Fruit fly (Drosophila melanogaster) whole organism, embryonic: ENCODE data around the gene Dscam3.

ENCODE experiments used
- BEAF-32 ChIP-seq: fragments of 200-800 bp; sonication (Bioruptor generic); optimal IDR thresholded peaks from 3 replicates; lab custom pipeline; 2017; ENCODE audit warnings: missing biosample characterization, missing genetic modification characterization, mild to moderate bottlenecking, moderate library complexity, missing genetic modification reagents
- CG10267 ChIP-seq: fragments of 200-800 bp; sonication (Bioruptor generic); optimal IDR thresholded peaks from 2 replicates; lab custom pipeline; 2018; ENCODE audit warnings: missing biosample characterization, mild to moderate bottlenecking, missing genetic modification characterization, moderate library complexity
- CG10274 ChIP-seq: fragments of 200-800 bp; sonication (Bioruptor generic); optimal IDR thresholded peaks from 3 replicates; lab custom pipeline; 2017; ENCODE audit warnings: missing biosample characterization, mild to moderate bottlenecking, missing genetic modification characterization
- CG10462 ChIP-seq: fragments of 200-800 bp; sonication (Bioruptor generic); optimal IDR thresholded peaks from 2 replicates; lab custom pipeline; 2016; ENCODE audit warnings: missing biosample characterization, missing genetic modification characterization
- CG10565 ChIP-seq: fragments of 200-800 bp; sonication (Bioruptor generic); optimal IDR thresholded peaks from 3 replicates; lab custom pipeline; 2016; ENCODE audit warnings: missing biosample characterization, mild to moderate bottlenecking, missing genetic modification characterization
- CG15696 ChIP-seq: fragments of 200-800 bp; sonication (Bioruptor generic); optimal IDR thresholded peaks from 2 replicates; lab custom pipeline; 2019; ENCODE audit warnings: missing biosample characterization, mild to moderate bottlenecking, missing genetic modification characterization, moderate library complexity
- CG1792 ChIP-seq: fragments of 200-800 bp; sonication (Bioruptor generic); optimal IDR thresholded peaks from 2 replicates; lab custom pipeline; 2016; ENCODE audit warnings: missing biosample characterization, missing genetic modification characterization
- CG31441 ChIP-seq: fragments of 200-800 bp; sonication (Bioruptor generic); IDR thresholded peaks from 2 replicates; pipeline ENCODE4 v1.3.6; 2022; ENCODE audit warnings: missing biosample characterization, missing genetic modification characterization
- CG3838 ChIP-seq: fragments of 200-800 bp; sonication (Bioruptor generic); optimal IDR thresholded peaks from 3 replicates; lab custom pipeline; 2016; ENCODE audit warnings: missing biosample characterization, missing genetic modification characterization
- CG3995 ChIP-seq: fragments of 200-800 bp; sonication (Bioruptor generic); optimal IDR thresholded peaks from 3 replicates; lab custom pipeline; 2016; ENCODE audit warnings: missing biosample characterization, missing genetic modification characterization
- CG4707 ChIP-seq: fragments of 200-800 bp; sonication (Bioruptor generic); optimal IDR thresholded peaks from 2 replicates; lab custom pipeline; 2018; ENCODE audit warnings: missing biosample characterization, mild to moderate bottlenecking, missing genetic modification characterization, moderate library complexity
- CG4820 ChIP-seq: fragments of 200-800 bp; sonication (Bioruptor generic); optimal IDR thresholded peaks from 3 replicates; lab custom pipeline; 2016; ENCODE audit warnings: missing biosample characterization, missing genetic modification characterization
- CG7357 ChIP-seq: fragments of 200-800 bp; sonication (Bioruptor generic); IDR thresholded peaks from 3 replicates; pipeline ENCODE4 v1.3.6; 2022; ENCODE audit warnings: missing biosample characterization, missing genetic modification characterization
- CG7839 ChIP-seq: fragments of 200-800 bp; sonication (Bioruptor generic); optimal IDR thresholded peaks from 3 replicates; lab custom pipeline; 2018; ENCODE audit warnings: missing biosample characterization, mild to moderate bottlenecking, missing genetic modification characterization, moderate library complexity
- CG8089 ChIP-seq: fragments of 200-800 bp; sonication (Bioruptor generic); optimal IDR thresholded peaks from 3 replicates; lab custom pipeline; 2016; ENCODE audit warnings: missing biosample characterization, missing genetic modification characterization
- CG9215 ChIP-seq: fragments of 200-800 bp; sonication (Bioruptor generic); IDR thresholded peaks from 2 replicates; pipeline ENCODE4 v1.3.6; 2022; ENCODE audit warnings: missing biosample characterization, missing genetic modification characterization
- Chrac-16 ChIP-seq: fragments of 200-800 bp; sonication (Bioruptor generic); optimal IDR thresholded peaks from 3 replicates; lab custom pipeline; 2016; ENCODE audit warnings: missing biosample characterization, missing genetic modification characterization
- Dek ChIP-seq: fragments of 200-800 bp; sonication (Bioruptor generic); optimal IDR thresholded peaks from 3 replicates; lab custom pipeline; 2019; ENCODE audit warnings: missing biosample characterization, mild to moderate bottlenecking, missing genetic modification characterization, moderate library complexity
- Dip3 ChIP-seq: fragments of 200-800 bp; sonication (Bioruptor generic); optimal IDR thresholded peaks from 3 replicates; lab custom pipeline; 2016; ENCODE audit warnings: missing biosample characterization, missing genetic modification characterization
- E2f1 ChIP-seq: fragments of 200-800 bp; sonication (Bioruptor generic); IDR thresholded peaks from 2 replicates; pipeline ENCODE4 v1.3.6; 2022; ENCODE audit warnings: missing biosample characterization, missing genetic modification characterization
- MBD-R2 ChIP-seq: fragments of 200-800 bp; sonication (Bioruptor generic); IDR thresholded peaks from 2 replicates; pipeline ENCODE4 v1.3.6; 2022; ENCODE audit warnings: missing biosample characterization, missing genetic modification characterization
- Mad ChIP-seq: fragments of 200-800 bp; sonication (Bioruptor generic); optimal IDR thresholded peaks from 2 replicates; lab custom pipeline; 2016; ENCODE audit warnings: missing biosample characterization, missing genetic modification characterization
- Med ChIP-seq: fragments of 200-800 bp; sonication (Bioruptor generic); peaks from one replicate; lab custom pipeline; 2016; ENCODE audit warnings: missing biosample characterization, missing genetic modification characterization, mild to moderate bottlenecking, inconsistent platforms, moderate library complexity
- Nf-YC ChIP-seq: fragments of 200-800 bp; optimal IDR thresholded peaks from 3 replicates; lab custom pipeline; 2019; ENCODE audit warnings: missing biosample characterization, mild to moderate bottlenecking, missing genetic modification characterization, moderate library complexity
- Opbp ChIP-seq: fragments of 200-800 bp; sonication (Bioruptor generic); IDR thresholded peaks from 3 replicates; pipeline ENCODE4 v1.3.6; 2022; ENCODE audit warnings: missing biosample characterization, missing genetic modification characterization; ENCODE audit not compliant: partially characterized antibody
- Side ChIP-seq: fragments of 200-800 bp; sonication (Bioruptor generic); optimal IDR thresholded peaks from 2 replicates; lab custom pipeline; 2016; ENCODE audit warnings: missing biosample characterization, missing genetic modification characterization
- Sin3A ChIP-seq: fragments of >200 bp; optimal IDR thresholded peaks from 2 replicates; lab custom pipeline; 2018
- Sry-δ ChIP-seq: fragments of 200-800 bp; sonication (Bioruptor generic); optimal IDR thresholded peaks from 2 replicates; lab custom pipeline; 2016; ENCODE audit warnings: missing biosample characterization, missing genetic modification characterization
- Tbp ChIP-seq: fragments of >200 bp; optimal IDR thresholded peaks from 2 replicates; lab custom pipeline; 2018; ENCODE audit warnings: missing biosample characterization, missing genetic modification characterization
- Trl ChIP-seq, 3 experiments: fragments of >200 bp in 2 of 3; fragments of 200-800 bp in 1 of 3; sonication (Bioruptor generic) in 1 of 3; optimal IDR thresholded peaks; 2 replicates in 1 of 3; 3 replicates in 2 of 3; lab custom pipeline; 2016 to 2017; ENCODE audit warnings: missing biosample characterization in 1 of 3, missing genetic modification characterization in 1 of 3
- abd-A ChIP-seq: fragments of 200-800 bp; sonication (Bioruptor generic); optimal IDR thresholded peaks from 3 replicates; lab custom pipeline; 2019; ENCODE audit warnings: missing biosample characterization, mild to moderate bottlenecking, missing genetic modification characterization, moderate library complexity
- ara ChIP-seq: fragments of 200-800 bp; sonication (Bioruptor generic); IDR thresholded peaks from 2 replicates; pipeline ENCODE4 v1.3.6; 2022; ENCODE audit warnings: missing biosample characterization, missing genetic modification characterization
- ato ChIP-seq: fragments of 200-800 bp; sonication (Bioruptor generic); IDR thresholded peaks from 2 replicates; pipeline ENCODE4 v1.3.6; 2022; ENCODE audit warnings: missing biosample characterization, missing genetic modification characterization; ENCODE audit not compliant: partially characterized antibody
- croc ChIP-seq: fragments of 200-800 bp; sonication (Bioruptor generic); conservative IDR thresholded peaks from 3 replicates; pipeline ENCODE4 v1.3.6; 2022; ENCODE audit warnings: missing biosample characterization, missing genetic modification characterization
- dmrt11E ChIP-seq: fragments of 200-800 bp; sonication (Bioruptor generic); optimal IDR thresholded peaks from 3 replicates; lab custom pipeline; 2018; ENCODE audit warnings: missing biosample characterization, mild to moderate bottlenecking, missing genetic modification characterization, moderate library complexity
- h ChIP-seq: fragments of >200 bp; optimal IDR thresholded peaks from 2 replicates; lab custom pipeline; 2017
- knrl ChIP-seq: fragments of 200-800 bp; sonication (Bioruptor generic); IDR thresholded peaks from 3 replicates; pipeline ENCODE4 v1.3.6; 2022; ENCODE audit warnings: missing biosample characterization, missing genetic modification characterization; ENCODE audit not compliant: partially characterized antibody
- lola ChIP-seq, 3 experiments: fragments of >200 bp in 2 of 3; fragments of 200-800 bp in 1 of 3; sonication (Bioruptor generic) in 1 of 3; optimal IDR thresholded peaks; 2 replicates each; lab custom pipeline; 2017 to 2019; ENCODE audit warnings: missing biosample characterization in 3 of 3, missing genetic modification characterization in 3 of 3, mild to moderate bottlenecking in 1 of 3, moderate library complexity in 1 of 3
- nmo ChIP-seq: fragments of 200-800 bp; sonication (Bioruptor generic); optimal IDR thresholded peaks from 2 replicates; lab custom pipeline; 2018; ENCODE audit warnings: missing biosample characterization, mild to moderate bottlenecking, missing genetic modification characterization, moderate library complexity
- phol ChIP-seq: fragments of 200-800 bp; sonication (Bioruptor generic); optimal IDR thresholded peaks from 3 replicates; lab custom pipeline; 2018; ENCODE audit warnings: missing biosample characterization, mild to moderate bottlenecking, missing genetic modification characterization, moderate library complexity
- pzg ChIP-seq: fragments of 200-800 bp; sonication (Bioruptor generic); optimal IDR thresholded peaks from 3 replicates; lab custom pipeline; 2018; ENCODE audit warnings: missing biosample characterization, mild to moderate bottlenecking, missing genetic modification characterization, moderate library complexity
- row ChIP-seq: fragments of 200-800 bp; sonication (Bioruptor generic); IDR thresholded peaks from 3 replicates; pipeline ENCODE4 v1.3.6; 2022; ENCODE audit warnings: missing biosample characterization, missing genetic modification characterization
- slp2 ChIP-seq: fragments of 200-800 bp; sonication (Bioruptor generic); optimal IDR thresholded peaks from 2 replicates; lab custom pipeline; 2016; ENCODE audit warnings: missing biosample characterization, missing genetic modification characterization
- tin ChIP-seq: fragments of 200-800 bp; sonication (Bioruptor generic); optimal IDR thresholded peaks from 3 replicates; lab custom pipeline; 2016; ENCODE audit warnings: missing biosample characterization, missing genetic modification characterization
- tna ChIP-seq: fragments of 200-800 bp; sonication (Bioruptor generic); IDR thresholded peaks from 2 replicates; pipeline ENCODE4 v1.3.6; 2022; ENCODE audit warnings: missing biosample characterization, missing genetic modification characterization; ENCODE audit not compliant: partially characterized antibody
- trem ChIP-seq: fragments of 200-800 bp; optimal IDR thresholded peaks from 3 replicates; lab custom pipeline; 2019; ENCODE audit warnings: missing biosample characterization, mild to moderate bottlenecking, missing genetic modification characterization, moderate library complexity
- wek ChIP-seq: fragments of 200-800 bp; sonication (Bioruptor generic); optimal IDR thresholded peaks from 3 replicates; lab custom pipeline; 2018; ENCODE audit warnings: missing biosample characterization, mild to moderate bottlenecking, missing genetic modification characterization, moderate library complexity
- zfh1 ChIP-seq: fragments of 200-800 bp; sonication (Bioruptor generic); IDR thresholded peaks from 3 replicates; pipeline ENCODE4 v1.3.6; 2022; ENCODE audit warnings: missing biosample characterization, missing genetic modification characterization

Gene Dscam3

DNA sequence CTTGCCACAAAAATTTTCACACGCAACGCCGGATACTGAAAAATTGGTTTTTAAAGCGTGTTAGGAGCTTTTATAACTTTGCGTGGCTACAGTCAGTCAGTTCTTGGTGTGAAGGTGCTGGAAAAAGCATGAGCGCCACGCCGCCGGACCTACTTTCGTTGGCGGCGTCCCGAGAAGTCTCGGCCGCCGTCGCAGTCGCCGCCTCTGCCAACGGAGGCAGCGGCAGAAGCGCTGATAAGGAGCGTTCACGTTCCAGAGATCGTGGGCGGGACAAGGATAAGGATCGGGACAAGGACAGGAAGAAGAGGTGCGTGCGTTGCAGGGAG lies 35.0 kb upstream of the Dscam3 start (continued):
- TF ChIP-seq CG8089 (GFP tag; lab: Kevin White, UChicago) (no peak), ato (GFP tag; lab: Robert Waterston, UW) (0 out of 2 replicates have a peak, but pooled peaks have one; percentile 23)

DNA sequence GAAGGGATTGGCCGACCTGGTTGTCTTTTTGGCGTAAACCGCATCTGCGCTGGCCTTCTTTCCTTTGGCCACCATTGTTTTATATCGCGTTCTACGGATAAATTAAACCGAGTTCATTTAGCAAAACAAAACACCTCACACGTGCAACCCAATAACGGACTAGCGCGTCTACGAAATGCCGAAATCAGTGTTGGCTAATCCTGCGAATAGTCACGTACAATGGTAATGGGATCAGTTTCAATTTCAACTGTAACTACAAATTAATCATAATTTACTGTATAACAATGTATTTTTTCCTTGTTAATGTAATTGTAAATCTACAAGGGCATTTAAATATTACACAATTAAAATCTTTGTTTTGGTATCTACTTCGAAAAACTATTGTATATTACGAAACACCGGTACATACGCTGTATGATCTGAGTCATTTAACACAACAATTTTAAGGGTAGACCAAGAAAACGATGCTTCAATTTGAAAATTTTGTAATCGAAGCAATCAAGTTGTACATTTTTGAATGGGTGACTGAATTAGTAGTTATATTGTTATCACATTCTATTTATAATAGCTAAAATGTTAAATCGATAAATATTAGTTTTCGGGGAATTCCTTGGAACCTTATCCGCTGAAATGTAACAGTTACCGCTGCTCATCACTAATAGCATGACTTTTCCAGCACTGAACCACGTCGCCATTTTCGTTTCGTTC lies 34.5 kb upstream of the Dscam3 start, which contains the start of gene SF1:
TSS of gene SF1 (plus strand) at position 633 of the 708 bp plus-strand sequence.
- TF ChIP-seq CG4707 (GFP tag; lab: Kevin White, UChicago) (peak; percentile 10), CG15696 (tag; lab: Kevin White, UChicago) (peak; percentile 5), knrl (no peak), tna (0 out of 2 replicates have a peak, but pooled peaks have one; percentile 21), Trl (optimal IDR thresholded peaks at IDR 0.05; lab: Kevin White, UChicago) (no peak), Trl (GFP tag; optimal IDR thresholded peaks at IDR 0.05; lab: Kevin White, UChicago) (peak; percentile 8), CG7839 (no peak), CG9215 (GFP tag; lab: Robert Waterston, UW) (peak; percentile 38; the same call in 1 of the 2 replicates), Opbp (GFP tag; lab: Robert Waterston, UW) (no peak), Dek (tag; lab: Kevin White, UChicago) (no peak), zfh1 (GFP tag; lab: Robert Waterston, UW) (no peak), CG3995 (GFP tag; lab: Kevin White, UChicago) (peak; percentile 97), Chrac-16 (GFP tag; lab: Kevin White, UChicago) (peak; percentile 17), CG31441 (GFP tag; lab: Robert Waterston, UW) (peak; percentile 74; the same call in 1 of the 2 replicates), pzg (peak; percentile 26), wek (GFP tag; lab: Kevin White, UChicago) (no peak), CG10565 (GFP tag; lab: Kevin White, UChicago) (no peak), Mad (GFP tag; lab: Kevin White, UChicago) (peak; percentile 44), Side (GFP tag; lab: Kevin White, UChicago) (no peak), dmrt11E (tag; lab: Kevin White, UChicago) (peak; percentile 32), lola (GFP tag; optimal IDR thresholded peaks at IDR 0.05; lab: Kevin White, UChicago) (peak in 1 of 3 experiments; percentile 53), Nf-YC (peak; percentile 19), CG3838 (GFP tag; lab: Kevin White, UChicago) (no peak), Tbp (GFP tag; lab: Kevin White, UChicago) (peak; percentile 24), CG1792 (GFP tag; lab: Kevin White, UChicago) (peak; percentile 1), Med (GFP tag; lab: Kevin White, UChicago) (peak; percentile 74), Sry-δ (GFP tag; lab: Kevin White, UChicago) (peak; percentile 37), MBD-R2 (GFP tag; lab: Robert Waterston, UW) (peak; percentile 46), nmo (GFP tag; lab: Kevin White, UChicago) (peak; percentile 67), h (lab: Kevin White, UChicago) (no peak), tin (GFP tag; lab: Kevin White, UChicago) (peak; percentile 38), abd-A (tag; lab: Kevin White, UChicago) (no peak), ara (GFP tag; lab: Robert Waterston, UW) (0 out of 2 replicates have a peak, but pooled peaks have one; percentile 13), Sin3A (lab: Kevin White, UChicago) (no peak), CG10274 (peak; percentile 7), E2f1 (GFP tag; lab: Robert Waterston, UW) (no peak), BEAF-32 (GFP tag; lab: Kevin White, UChicago) (peak; percentile 48), CG7357 (no peak), phol (tag; lab: Kevin White, UChicago) (peak; percentile 97), Dip3 (GFP tag; lab: Kevin White, UChicago) (peak; percentile 12), croc (no peak), row (GFP tag; lab: Robert Waterston, UW) (peak; percentile 80), CG10462 (peak; percentile 3), CG4820 (GFP tag; lab: Kevin White, UChicago) (no peak), trem (tag; lab: Kevin White, UChicago) (no peak), CG10267 (peak; percentile 86), slp2 (GFP tag; lab: Kevin White, UChicago) (peak; percentile 16)
